Fruit fly (Drosophila melanogaster): ENCODE measurements around the gene verm.

The verm gene

dm6 chr3L:19642448-19643020 lies 52.5 kb downstream of the verm start, which contains the start of gene Rnf146 (continued):
- TF ChIP-seq CG10654 (GFP tag; optimal IDR thresholded peaks at IDR 0.05) (no peak), unc-4 (GFP tag; IDR thresholded peaks at IDR 0.05; ENCODE audit: partially characterized antibody) (no peak), phol (tag; optimal IDR thresholded peaks at IDR 0.05) (peak; percentile 10), repo (GFP tag; optimal IDR thresholded peaks at IDR 0.05) (no peak), Bgb (GFP tag; IDR thresholded peaks at IDR 0.05; ENCODE audit: partially characterized antibody) (0 out of 2 replicates have a peak, but pooled peaks have one; percentile 16), CG15514 (GFP tag; optimal IDR thresholded peaks at IDR 0.05) (peak; percentile 29), nmo (GFP tag; optimal IDR thresholded peaks at IDR 0.05) (peak; percentile 4), unpg (GFP tag; optimal IDR thresholded peaks at IDR 0.05) (no peak), CG8478 (optimal IDR thresholded peaks at IDR 0.05) (no peak), btn (GFP tag; optimal IDR thresholded peaks at IDR 0.05) (no peak), CG13287 (GFP tag; IDR thresholded peaks at IDR 0.05; ENCODE audit: partially characterized antibody) (peak; percentile 41; the same call in 1 of the 2 replicates), chinmo (GFP tag; IDR thresholded peaks at IDR 0.05; ENCODE audit: partially characterized antibody) (peak; percentile 55; the same call in 2 of the 4 replicates), shn (GFP tag; optimal IDR thresholded peaks at IDR 0.05) (no peak), CG2678 (tag; optimal IDR thresholded peaks at IDR 0.05) (no peak), stwl (tag; optimal IDR thresholded peaks at IDR 0.05) (peak; percentile 73), kni (GFP tag; optimal IDR thresholded peaks at IDR 0.05) (no peak), CG8924 (tag; optimal IDR thresholded peaks at IDR 0.05) (peak; percentile 21), CG2202 (tag; optimal IDR thresholded peaks at IDR 0.05) (no peak), toy (GFP tag; IDR thresholded peaks at IDR 0.05) (no peak), CG12299 (tag; optimal IDR thresholded peaks at IDR 0.05) (no peak), CG11093 (GFP tag; IDR thresholded peaks at IDR 0.05) (no peak), lab (GFP tag; optimal IDR thresholded peaks at IDR 0.05) (no peak), CG13894 (tag; optimal IDR thresholded peaks at IDR 0.05) (no peak), CG17829 (tag; optimal IDR thresholded peaks at IDR 0.05) (peak; percentile 27), CG17361 (GFP tag; IDR thresholded peaks at IDR 0.05) (peak; percentile 24; the same call in 1 of the 3 replicates), nau (GFP tag; optimal IDR thresholded peaks at IDR 0.05) (no peak), CG14710 (tag; optimal IDR thresholded peaks at IDR 0.05) (peak; percentile 46), CG7928 (GFP tag; optimal IDR thresholded peaks at IDR 0.05) (no peak), CG8359 (GFP tag; optimal IDR thresholded peaks at IDR 0.05; ENCODE audit: borderline replicate concordance) (no peak), sens-2 (GFP tag; IDR thresholded peaks at IDR 0.05) (no peak), CG3407 (GFP tag; optimal IDR thresholded peaks at IDR 0.05) (no peak), dmrt99B (tag; optimal IDR thresholded peaks at IDR 0.05) (no peak), tin (GFP tag; optimal IDR thresholded peaks at IDR 0.05) (no peak), CG12071 (GFP tag; optimal IDR thresholded peaks at IDR 0.05) (no peak), Bteb2 (GFP tag; optimal IDR thresholded peaks at IDR 0.05) (no peak), ham (GFP tag; IDR thresholded peaks at IDR 0.05) (no peak), gcm (GFP tag; optimal IDR thresholded peaks at IDR 0.05) (no peak), ase (GFP tag; IDR thresholded peaks at IDR 0.05) (no peak), CG6683 (GFP tag; optimal IDR thresholded peaks at IDR 0.05) (no peak), sr (GFP tag; IDR thresholded peaks at IDR 0.05) (no peak), caup (GFP tag; optimal IDR thresholded peaks at IDR 0.05; ENCODE audit: severe bottlenecking) (no peak), CG14860 (GFP tag; IDR thresholded peaks at IDR 0.05; ENCODE audit: partially characterized antibody) (no peak), ac (GFP tag; optimal IDR thresholded peaks at IDR 0.05) (no peak), abd-A (tag; optimal IDR thresholded peaks at IDR 0.05) (no peak), CG9215 (GFP tag; IDR thresholded peaks at IDR 0.05) (no peak), Spps (tag; optimal IDR thresholded peaks at IDR 0.05) (no peak), Adf1 (GFP tag; IDR thresholded peaks at IDR 0.05) (no peak), hb (GFP tag; IDR thresholded peaks at IDR 0.05; ENCODE audit: partially characterized antibody) (no peak), crc (GFP tag; optimal IDR thresholded peaks at IDR 0.05) (no peak)

Data from whole organism, embryonic.